Fruit fly (Drosophila melanogaster) whole organism, embryonic: Measurements from ENCODE around the gene CG12992.

Experiments
- Ada2b ChIP-seq: fragments of 200-800 bp; sonication (Bioruptor generic); IDR thresholded peaks from 2 replicates; pipeline ENCODE4 v1.3.6; 2022; ENCODE audit warnings: missing biosample characterization, missing genetic modification characterization
- B-H1 ChIP-seq: fragments of 200-800 bp; sonication (Bioruptor generic); IDR thresholded peaks from 3 replicates; pipeline ENCODE4 v1.3.6; 2022; ENCODE audit warnings: missing biosample characterization, missing genetic modification characterization
- CG11695 ChIP-seq: fragments of 200-800 bp; sonication (Bioruptor generic); IDR thresholded peaks from 3 replicates; pipeline ENCODE4 v1.3.6; 2022; ENCODE audit warnings: missing biosample characterization, missing genetic modification characterization
- CG12391 ChIP-seq: fragments of 200-800 bp; sonication (Bioruptor generic); optimal IDR thresholded peaks from 3 replicates; lab custom pipeline; 2018; ENCODE audit warnings: missing biosample characterization, mild to moderate bottlenecking, missing genetic modification characterization, moderate library complexity
- CG14050 ChIP-seq: fragments of 200-800 bp; sonication (Bioruptor generic); IDR thresholded peaks from 3 replicates; pipeline ENCODE4 v1.3.6; 2022; ENCODE audit warnings: missing biosample characterization, missing genetic modification characterization
- CG14441 ChIP-seq: fragments of 200-800 bp; sonication (Bioruptor generic); IDR thresholded peaks from 2 replicates; pipeline ENCODE4 v1.3.6; 2022; ENCODE audit warnings: missing biosample characterization, missing genetic modification characterization
- CG15269 ChIP-seq: fragments of 200-800 bp; sonication (Bioruptor generic); optimal IDR thresholded peaks from 2 replicates; lab custom pipeline; 2018; ENCODE audit warnings: missing biosample characterization, mild to moderate bottlenecking, missing genetic modification characterization, moderate library complexity
- CG32767 ChIP-seq: fragments of 200-800 bp; sonication (Bioruptor generic); IDR thresholded peaks from 2 replicates; pipeline ENCODE4 v1.3.6; 2022; ENCODE audit warnings: missing biosample characterization, missing genetic modification characterization
- CG5953 ChIP-seq: fragments of 200-800 bp; sonication (Bioruptor generic); IDR thresholded peaks from 2 replicates; pipeline ENCODE4 v1.3.6; 2022; ENCODE audit warnings: missing biosample characterization, missing genetic modification characterization
- CG7786 ChIP-seq: fragments of 200-800 bp; sonication (Bioruptor generic); optimal IDR thresholded peaks from 2 replicates; lab custom pipeline; 2016; ENCODE audit warnings: missing biosample characterization, missing genetic modification characterization
- Drgx ChIP-seq: fragments of 200-800 bp; sonication (Bioruptor generic); IDR thresholded peaks from 2 replicates; pipeline ENCODE4 v1.3.6; 2022; ENCODE audit warnings: missing biosample characterization, missing genetic modification characterization
- E2f2 ChIP-seq: fragments of 200-800 bp; sonication (Bioruptor generic); IDR thresholded peaks from 2 replicates; pipeline ENCODE4 v1.3.6; 2022; ENCODE audit warnings: missing biosample characterization, missing genetic modification characterization
- Lim3 ChIP-seq: fragments of 200-800 bp; sonication (Bioruptor generic); IDR thresholded peaks from 2 replicates; pipeline ENCODE4 v1.3.6; 2022; ENCODE audit warnings: missing biosample characterization, missing genetic modification characterization
- MESR4 ChIP-seq: fragments of 200-800 bp; sonication (Bioruptor generic); optimal IDR thresholded peaks from 2 replicates; lab custom pipeline; 2018; ENCODE audit warnings: missing biosample characterization, mild to moderate bottlenecking, missing genetic modification characterization, moderate library complexity
- Neu2 ChIP-seq: fragments of 200-800 bp; sonication (Bioruptor generic); optimal IDR thresholded peaks from 3 replicates; lab custom pipeline; 2016; ENCODE audit warnings: missing biosample characterization, missing genetic modification characterization, borderline replicate concordance
- Nf-YB ChIP-seq: fragments of 200-800 bp; sonication (Bioruptor generic); optimal IDR thresholded peaks from 3 replicates; lab custom pipeline; 2019; ENCODE audit warnings: missing biosample characterization, mild to moderate bottlenecking, missing genetic modification characterization, moderate library complexity
- Sox102F ChIP-seq: fragments of 200-800 bp; sonication (Bioruptor generic); optimal IDR thresholded peaks from 2 replicates; lab custom pipeline; 2018; ENCODE audit warnings: missing biosample characterization, mild to moderate bottlenecking, missing genetic modification characterization, moderate library complexity
- crol ChIP-seq: fragments of 200-800 bp; sonication (Bioruptor generic); IDR thresholded peaks from 2 replicates; pipeline ENCODE4 v1.3.6; 2022; ENCODE audit warnings: missing biosample characterization, missing genetic modification characterization
- da ChIP-seq: fragments of 200-800 bp; sonication (Bioruptor generic); optimal IDR thresholded peaks from 2 replicates; lab custom pipeline; 2016; ENCODE audit warnings: missing biosample characterization, missing genetic modification characterization
- dm ChIP-seq: fragments of 200-800 bp; sonication (Bioruptor generic); optimal IDR thresholded peaks from 3 replicates; lab custom pipeline; 2016; ENCODE audit warnings: missing biosample characterization, missing genetic modification characterization
- dmrt11E ChIP-seq: fragments of 200-800 bp; sonication (Bioruptor generic); optimal IDR thresholded peaks from 3 replicates; lab custom pipeline; 2018; ENCODE audit warnings: missing biosample characterization, mild to moderate bottlenecking, missing genetic modification characterization, moderate library complexity
- onecut ChIP-seq: fragments of 200-800 bp; sonication (Bioruptor generic); IDR thresholded peaks from 2 replicates; pipeline ENCODE4 v1.3.6; 2022; ENCODE audit warnings: missing biosample characterization, missing genetic modification characterization
- sens-2 ChIP-seq: fragments of 200-800 bp; sonication (Bioruptor generic); IDR thresholded peaks from 2 replicates; pipeline ENCODE4 v1.3.6; 2022; ENCODE audit warnings: missing biosample characterization, missing genetic modification characterization
- so ChIP-seq: fragments of 200-800 bp; sonication (Bioruptor generic); IDR thresholded peaks from 3 replicates; pipeline ENCODE4 v1.3.6; 2022; ENCODE audit warnings: missing biosample characterization, missing genetic modification characterization
- sr ChIP-seq: fragments of 200-800 bp; sonication (Bioruptor generic); IDR thresholded peaks from 3 replicates; pipeline ENCODE4 v1.3.6; 2022; ENCODE audit warnings: missing biosample characterization, missing genetic modification characterization
- twi ChIP-seq: fragments of 200-800 bp; optimal IDR thresholded peaks from 2 replicates; lab custom pipeline; 2019; ENCODE audit warnings: missing biosample characterization, mild to moderate bottlenecking, missing genetic modification characterization, moderate library complexity
- z ChIP-seq: fragments of 200-800 bp; sonication (Bioruptor generic); IDR thresholded peaks from 3 replicates; pipeline ENCODE4 v1.3.6; 2022; ENCODE audit warnings: missing biosample characterization, missing genetic modification characterization
- zen2 ChIP-seq: fragments of 200-800 bp; sonication (Bioruptor generic); IDR thresholded peaks from 3 replicates; pipeline ENCODE4 v1.3.6; 2022; ENCODE audit warnings: missing biosample characterization, missing genetic modification characterization; ENCODE audit not compliant: partially characterized antibody
- zfh2 ChIP-seq: fragments of 200-800 bp; sonication (Bioruptor generic); optimal IDR thresholded peaks from 2 replicates; lab custom pipeline; 2016; ENCODE audit warnings: missing biosample characterization, missing genetic modification characterization

The CG12992 gene

DNA sequence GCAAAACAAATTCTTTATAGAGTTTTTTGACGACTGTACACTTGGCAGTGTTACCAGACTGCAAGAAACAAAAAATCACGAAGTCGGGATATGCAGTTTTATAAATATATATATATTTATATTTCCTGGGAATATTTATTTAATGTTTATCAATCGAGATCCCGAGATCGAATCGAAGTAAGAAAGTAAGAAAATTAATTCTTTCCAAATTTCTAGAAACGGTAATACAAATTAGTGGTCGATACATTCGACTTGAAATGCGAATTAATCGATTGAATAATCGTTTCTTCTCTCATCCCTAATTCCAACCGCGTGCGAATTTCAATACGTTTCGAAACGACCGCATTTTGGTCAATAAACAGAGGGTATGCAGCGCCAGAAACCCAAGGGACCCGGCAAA, 47.3 kb downstream of the CG12992 start, which contains the start of the genes CG8289 and CG5800 (continued):
- no peak for TF ChIP-seq onecut
- TF ChIP-seq dm (GFP tag; lab: Kevin White, UChicago) = peak; percentile 56
- no peak for TF ChIP-seq B-H1 (GFP tag; lab: Robert Waterston, UW)
- no peak for TF ChIP-seq sens-2 (GFP tag; lab: Robert Waterston, UW)
- TF ChIP-seq zen2 (GFP tag; lab: Robert Waterston, UW) = peak; percentile 16; the same call in 1 of the 3 replicates
- no peak for TF ChIP-seq CG7786 (GFP tag; lab: Kevin White, UChicago)
- TF ChIP-seq Drgx = no peak
- no peak for TF ChIP-seq twi (tag; lab: Kevin White, UChicago)
- TF ChIP-seq Sox102F (GFP tag; lab: Kevin White, UChicago) = no peak
- TF ChIP-seq Lim3 (GFP tag; lab: Robert Waterston, UW) = no peak

- TF ChIP-seq sr = 0 out of 3 replicates have a peak, but pooled peaks have one; percentile 29
- no peak for TF ChIP-seq E2f2 (GFP tag; lab: Robert Waterston, UW)
- TF ChIP-seq z (GFP tag; lab: Robert Waterston, UW) = peak; percentile 65; the same call in 2 of the 3 replicates
- no peak for TF ChIP-seq da (GFP tag; lab: Kevin White, UChicago)
- TF ChIP-seq dmrt11E (tag; lab: Kevin White, UChicago) = no peak
- TF ChIP-seq CG14441 = no peak
- no peak for TF ChIP-seq CG12391 (tag; lab: Kevin White, UChicago)
- TF ChIP-seq sens-2 (GFP tag; lab: Robert Waterston, UW) = no peak
- no peak for TF ChIP-seq zfh2
- peak; percentile 94 for TF ChIP-seq crol (GFP tag; lab: Robert Waterston, UW)
- no peak for TF ChIP-seq CG11695
- TF ChIP-seq MESR4 (GFP tag; lab: Kevin White, UChicago) = no peak
- no peak for TF ChIP-seq Ada2b (GFP tag; lab: Robert Waterston, UW)
- no peak for TF ChIP-seq CG5953 (GFP tag; lab: Robert Waterston, UW)
- no peak for TF ChIP-seq CG32767 (GFP tag; lab: Robert Waterston, UW)
- TF ChIP-seq Neu2 (GFP tag; lab: Kevin White, UChicago) = no peak
- no peak for TF ChIP-seq so
- TF ChIP-seq CG15269 (tag; lab: Kevin White, UChicago) = no peak
- no peak for TF ChIP-seq CG14050 (GFP tag; lab: Robert Waterston, UW)
- no peak for TF ChIP-seq Nf-YB (GFP tag; lab: Kevin White, UChicago)
- TF ChIP-seq, all 482 proteins: peak for 3
Observed at dm6 chrX:17640837-17641236, 52.2 kb downstream of the CG12992 start.
